Worm (Caenorhabditis elegans): ENCODE measurements around the gene C06H5.13.
A peak's percentile ranks its signal among the peaks of the same experiment; 100 is the strongest.
"Not testable (repeated sequence)": the region's sequence is repeated elsewhere in the genome, so short reads cannot be mapped to it uniquely, and the experiment has no call there.

C06H5.13 gene

DNA sequence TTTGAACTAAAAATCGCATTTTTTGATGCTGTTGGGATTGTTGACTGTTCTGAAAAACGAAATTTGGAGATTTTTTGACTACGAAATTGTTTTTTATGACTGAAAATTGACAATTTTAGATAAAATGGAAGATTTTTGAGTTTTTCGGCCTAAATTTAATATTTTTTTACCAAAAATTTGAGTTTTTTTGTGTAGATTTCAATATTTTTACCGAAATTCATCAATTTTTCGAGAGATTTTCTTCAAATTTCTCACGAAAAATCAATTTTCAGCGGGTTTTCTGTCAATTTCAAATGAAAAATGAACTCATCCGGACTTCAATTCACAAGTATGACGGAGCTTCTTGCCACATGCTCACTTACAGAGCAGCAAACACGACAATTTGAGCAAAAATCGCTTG lies 32.2 kb downstream of the C06H5.13 start, which contains the start of gene Y59A8A.8:
TSS of gene Y59A8A.8 (plus strand) at position 301 of the 400 bp plus-strand sequence.
- not testable (repeated sequence) for TF ChIP-seq nhr-25 (tag; optimal IDR thresholded peaks at IDR 0.05; ENCODE audit: borderline replicate concordance, insufficient read depth); nhr-6 (tag; optimal IDR thresholded peaks at IDR 0.05); mes-2 (tag; optimal IDR thresholded peaks at IDR 0.05; ENCODE audit: poor library complexity, severe bottlenecking)

DNA sequence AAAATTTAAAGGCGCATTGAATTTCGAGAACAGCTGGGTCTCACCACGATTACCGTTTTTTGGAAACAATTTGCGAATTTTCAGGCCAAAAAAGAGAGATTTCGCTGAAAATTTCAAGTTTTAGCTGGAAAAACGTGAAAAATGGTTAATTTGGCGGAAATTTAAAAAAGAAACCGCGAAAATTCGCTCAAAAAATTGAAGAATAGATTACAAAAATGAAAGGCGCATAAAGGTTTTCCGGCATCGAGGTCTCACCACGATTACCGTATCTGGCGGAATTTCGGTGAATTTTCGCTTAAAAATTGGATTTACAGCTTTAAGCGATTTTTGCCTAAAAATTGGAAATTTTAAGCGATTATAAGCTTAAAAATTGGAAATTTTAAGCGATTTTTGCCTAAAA lies 38.0 kb downstream of the C06H5.13 start:
- no peak for TF ChIP-seq dpl-1 (GFP tag; optimal IDR thresholded peaks at IDR 0.05)
- TF ChIP-seq zip-11 (GFP tag; IDR thresholded peaks at IDR 0.05): no peak
- TF ChIP-seq F44E2.7 (GFP tag; IDR thresholded peaks at IDR 0.05): no peak
- no peak for TF ChIP-seq nhr-237 (tag; optimal IDR thresholded peaks at IDR 0.05)
- TF ChIP-seq zip-2 (tag; optimal IDR thresholded peaks at IDR 0.05): no peak
- no peak for TF ChIP-seq F10B5.3 (tag; optimal IDR thresholded peaks at IDR 0.05)
- peak; percentile 31 for TF ChIP-seq F49E8.2 (tag; optimal IDR thresholded peaks at IDR 0.05; ENCODE audit: borderline replicate concordance)
- TF ChIP-seq pqm-1 (tag; optimal IDR thresholded peaks at IDR 0.05): no peak
- no peak for TF ChIP-seq lsy-2 (tag; optimal IDR thresholded peaks at IDR 0.05)

DNA sequence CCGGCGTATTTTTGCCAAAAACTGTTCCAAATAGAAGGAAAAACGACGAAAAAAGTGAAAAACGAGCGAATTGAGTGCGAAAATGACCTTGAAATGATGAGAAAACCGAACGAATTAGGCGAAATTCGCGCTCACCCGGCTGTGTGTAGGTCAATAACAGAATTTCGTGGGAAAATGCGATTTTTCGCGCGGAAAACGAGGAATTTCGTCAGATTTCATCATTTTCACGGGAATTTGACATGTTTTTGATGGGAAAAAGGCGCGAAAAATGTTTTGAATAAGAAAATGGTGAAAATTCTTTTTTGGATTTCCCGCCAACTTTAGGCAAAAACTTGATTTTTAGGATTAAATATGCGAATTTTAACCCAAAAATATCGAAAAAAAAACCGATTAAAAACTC lies 38.5 kb downstream of the C06H5.13 start:
- no peak for TF ChIP-seq egl-43 (GFP tag; IDR thresholded peaks at IDR 0.05)
- TF ChIP-seq hlh-30 (tag; optimal IDR thresholded peaks at IDR 0.05; ENCODE audit: insufficient read depth): no peak
- TF ChIP-seq Y48G9A.11 (GFP tag; IDR thresholded peaks at IDR 0.05): no peak
- no peak for TF ChIP-seq T26A8.4 (GFP tag; IDR thresholded peaks at IDR 0.05)
- no peak for TF ChIP-seq unc-130 (GFP tag; optimal IDR thresholded peaks at IDR 0.05)
- TF ChIP-seq ceh-82 (tag; optimal IDR thresholded peaks at IDR 0.05): no peak
- no peak for TF ChIP-seq nhr-48 (tag; optimal IDR thresholded peaks at IDR 0.05)
- no peak for TF ChIP-seq dmd-6 (GFP tag; IDR thresholded peaks at IDR 0.05)
- no peak for TF ChIP-seq nhr-11 (tag; optimal IDR thresholded peaks at IDR 0.05)
- no peak for TF ChIP-seq F44E2.7 (GFP tag; IDR thresholded peaks at IDR 0.05)
- no peak for TF ChIP-seq nhr-28 (tag; optimal IDR thresholded peaks at IDR 0.05)

DNA sequence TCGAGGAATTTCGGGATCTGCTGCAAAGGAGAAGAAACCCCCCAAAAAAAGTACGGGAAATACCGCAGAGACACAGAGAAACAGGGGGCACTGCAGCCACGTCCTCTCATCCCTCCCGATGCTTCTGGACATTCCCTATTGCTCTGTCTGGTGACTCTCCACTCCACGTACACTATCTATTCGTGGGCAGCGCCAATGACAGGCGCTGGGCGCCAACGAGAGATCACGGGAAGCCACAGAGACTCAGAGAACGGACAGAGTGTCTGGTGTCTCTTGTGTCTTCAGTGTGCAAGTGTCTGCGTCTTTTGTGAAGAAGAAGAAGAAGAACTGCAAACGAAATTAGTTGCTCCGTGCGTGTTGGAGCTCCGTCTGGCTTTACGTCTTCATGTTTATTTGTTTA lies 39.6 kb downstream of the C06H5.13 start:
- TF ChIP-seq dmd-6 (GFP tag; IDR thresholded peaks at IDR 0.05) (peak; percentile 73), fos-1 (tag; optimal IDR thresholded peaks at IDR 0.05) (no peak), daf-8 (GFP tag; IDR thresholded peaks at IDR 0.05) (no peak), dpl-1 (GFP tag; optimal IDR thresholded peaks at IDR 0.05) (peak; percentile 66), mes-2 (tag; optimal IDR thresholded peaks at IDR 0.05; ENCODE audit: poor library complexity, severe bottlenecking) (peak; percentile 75), snpc-4 (tag; optimal IDR thresholded peaks at IDR 0.05) (peak; percentile 20), hlh-30 (tag; optimal IDR thresholded peaks at IDR 0.05; ENCODE audit: insufficient read depth) (peak; percentile 96), hmg-1.1 (GFP tag; IDR thresholded peaks at IDR 0.05) (peak; percentile 97), hif-1 (tag; optimal IDR thresholded peaks at IDR 0.05) (peak; percentile 49 to 93), ama-1 (optimal IDR thresholded peaks at IDR 0.05) (no peak), mdt-29 (GFP tag; IDR thresholded peaks at IDR 0.05) (peak; percentile 70; the same call in 1 of the 2 replicates), spr-3 (GFP tag; optimal IDR thresholded peaks at IDR 0.05) (no peak), lin-29 (GFP tag; IDR thresholded peaks at IDR 0.05) (no peak), nhr-102 (tag; optimal IDR thresholded peaks at IDR 0.05) (peak; percentile 67), F37D6.2 (tag; optimal IDR thresholded peaks at IDR 0.05) (peak; percentile 52), daf-12 (tag; optimal IDR thresholded peaks at IDR 0.05) (no peak), ceh-44 (GFP tag; IDR thresholded peaks at IDR 0.05) (0 out of 2 replicates have a peak, but pooled peaks have one; percentile 49), sdz-12 (GFP tag; optimal IDR thresholded peaks at IDR 0.05) (no peak), lin-13 (GFP tag; optimal IDR thresholded peaks at IDR 0.05) (peak; percentile 53), ztf-7 (tag; optimal IDR thresholded peaks at IDR 0.05) (peak; percentile 52), snpc-1.2 (GFP tag; IDR thresholded peaks at IDR 0.05) (no peak; the same call in 1 of the 2 replicates), F49E8.2 (tag; optimal IDR thresholded peaks at IDR 0.05; ENCODE audit: borderline replicate concordance) (no peak), zfp-3 (GFP tag; conservative IDR thresholded peaks at IDR 0.05) (no peak), spr-1 (tag; optimal IDR thresholded peaks at IDR 0.05) (peak; percentile 73), nhr-237 (tag; optimal IDR thresholded peaks at IDR 0.05) (no peak), cey-2 (tag; optimal IDR thresholded peaks at IDR 0.05; ENCODE audit: borderline replicate concordance, insufficient read depth) (no peak), lin-39 (tag; optimal IDR thresholded peaks at IDR 0.05) (no peak), mdl-1 (tag; optimal IDR thresholded peaks at IDR 0.05) (peak; percentile 79 to 88), F44E2.7 (GFP tag; IDR thresholded peaks at IDR 0.05) (no peak), lin-1 (GFP tag; IDR thresholded peaks at IDR 0.05) (peak; percentile 84)
